Fruit fly (Drosophila melanogaster) whole organism, adult: ENCODE measurements around the gene CG42258.

Experiments
- CG11617 ChIP-seq: fragments of 200-800 bp; sonication (Bioruptor generic); optimal IDR thresholded peaks from 2 replicates; lab custom pipeline; 2017; ENCODE audit warnings: mild to moderate bottlenecking, missing biosample characterization, missing genetic modification reagents, missing genetic modification characterization
- CG12768 ChIP-seq: fragments of 200-800 bp; sonication (Bioruptor generic); optimal IDR thresholded peaks from 2 replicates; lab custom pipeline; 2017; ENCODE audit warnings: missing biosample characterization, missing genetic modification characterization, mild to moderate bottlenecking, moderate library complexity, missing genetic modification reagents
- CG14711 ChIP-seq: fragments of 200-800 bp; sonication (Bioruptor generic); optimal IDR thresholded peaks from 2 replicates; lab custom pipeline; 2018; ENCODE audit warnings: missing biosample characterization, mild to moderate bottlenecking, missing genetic modification characterization, moderate library complexity
- CG1620 ChIP-seq: fragments of 200-800 bp; sonication (Bioruptor generic); optimal IDR thresholded peaks from 2 replicates; lab custom pipeline; 2016; ENCODE audit warnings: missing biosample characterization, missing genetic modification characterization
- CG33017 ChIP-seq: fragments of 200-800 bp; sonication (Bioruptor generic); optimal IDR thresholded peaks from 2 replicates; lab custom pipeline; 2018; ENCODE audit warnings: missing biosample characterization, mild to moderate bottlenecking, missing genetic modification characterization, moderate library complexity
- CG5204 ChIP-seq: fragments of 200-800 bp; sonication (Bioruptor generic); optimal IDR thresholded peaks from 2 replicates; lab custom pipeline; 2016; ENCODE audit warnings: missing biosample characterization, missing genetic modification characterization
- CG7045 ChIP-seq: fragments of 200-800 bp; sonication (Bioruptor generic); optimal IDR thresholded peaks from 2 replicates; lab custom pipeline; 2017; ENCODE audit warnings: missing biosample characterization, mild to moderate bottlenecking, missing genetic modification characterization
- CG7101 ChIP-seq: fragments of 200-800 bp; sonication (Bioruptor generic); optimal IDR thresholded peaks from 2 replicates; lab custom pipeline; 2018; ENCODE audit warnings: missing biosample characterization, mild to moderate bottlenecking, missing genetic modification characterization, moderate library complexity
- Clk ChIP-seq: fragments of 200-800 bp; sonication (Bioruptor generic); optimal IDR thresholded peaks from 2 replicates; lab custom pipeline; 2017; ENCODE audit warnings: missing biosample characterization, missing genetic modification characterization
- Crg-1 ChIP-seq: fragments of 200-800 bp; sonication (Bioruptor generic); optimal IDR thresholded peaks from 2 replicates; lab custom pipeline; 2016; ENCODE audit warnings: missing biosample characterization, missing genetic modification characterization
- Hr96 ChIP-seq: fragments of 200-800 bp; sonication (Bioruptor generic); optimal IDR thresholded peaks from 2 replicates; lab custom pipeline; 2016; ENCODE audit warnings: missing biosample characterization, missing genetic modification characterization
- Mnt ChIP-seq: fragments of 200-800 bp; sonication (Bioruptor generic); optimal IDR thresholded peaks from 2 replicates; lab custom pipeline; 2016; ENCODE audit warnings: missing biosample characterization, mild to moderate bottlenecking, missing genetic modification characterization
- bab1 ChIP-seq: fragments of 200-800 bp; sonication (Bioruptor generic); optimal IDR thresholded peaks from 3 replicates; lab custom pipeline; 2019; ENCODE audit warnings: missing biosample characterization, mild to moderate bottlenecking, missing genetic modification characterization, moderate library complexity
- cic ChIP-seq: fragments of 200-800 bp; sonication (Bioruptor generic); optimal IDR thresholded peaks from 2 replicates; lab custom pipeline; 2017; ENCODE audit warnings: missing biosample characterization, mild to moderate bottlenecking, missing genetic modification characterization, moderate library complexity
- cnc ChIP-seq, 2 experiments: fragments of >200 bp; optimal IDR thresholded peaks; 2 replicates each; lab custom pipeline; 2017
- kay ChIP-seq: fragments of 200-800 bp; sonication (Bioruptor generic); peaks from one replicate; lab custom pipeline; 2016; ENCODE audit warnings: missing biosample characterization, missing genetic modification characterization, borderline replicate concordance
- ovo ChIP-seq: fragments of 200-800 bp; sonication (Bioruptor generic); optimal IDR thresholded peaks from 2 replicates; lab custom pipeline; 2016; ENCODE audit warnings: missing biosample characterization, missing genetic modification characterization
- pad ChIP-seq: fragments of 200-800 bp; sonication (Bioruptor generic); optimal IDR thresholded peaks from 3 replicates; lab custom pipeline; 2017; ENCODE audit warnings: missing biosample characterization, missing genetic modification characterization, mild to moderate bottlenecking, moderate library complexity, missing genetic modification reagents
- tj ChIP-seq: fragments of 200-800 bp; sonication (Bioruptor generic); optimal IDR thresholded peaks from 3 replicates; lab custom pipeline; 2017; ENCODE audit warnings: missing biosample characterization, mild to moderate bottlenecking, missing genetic modification characterization, moderate library complexity
- toe ChIP-seq: fragments of 200-800 bp; sonication (Bioruptor generic); optimal IDR thresholded peaks from 2 replicates; lab custom pipeline; 2016; ENCODE audit warnings: missing biosample characterization, missing genetic modification characterization

CG42258 gene

dm6 chrX:12496497-12496896, 33.2 kb downstream of the CG42258 start, which contains the start of gene Mks1:
Gene Mks1, minus strand, starts transcription at chrX:12496597.
- TF ChIP-seq CG7045 (no peak), CG14711 (tag; lab: Kevin White, UChicago) (peak; percentile 66)

DNA sequence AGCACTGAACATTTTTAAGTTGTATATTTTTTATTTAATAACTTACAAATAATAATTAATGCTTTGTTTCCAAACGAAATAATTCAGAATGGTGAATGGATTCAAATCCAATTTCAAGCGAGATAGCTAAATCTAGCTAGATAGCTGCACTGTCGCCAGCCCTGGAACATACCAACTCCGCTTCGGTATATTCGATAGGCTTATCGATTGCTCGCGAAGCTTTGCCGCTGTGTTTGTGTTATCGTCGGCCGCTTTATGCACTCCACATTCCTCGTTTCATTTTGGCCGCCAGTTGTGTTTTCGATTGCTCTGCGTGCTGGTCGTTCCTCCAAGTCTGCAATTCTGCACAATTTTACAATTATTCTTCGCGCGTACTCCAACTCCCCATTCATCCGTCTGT, 33.6 kb downstream of the CG42258 start, which contains the start of gene mdu:
Gene mdu, plus strand, starts transcription at position 259 of the 400 bp plus-strand sequence.
- TF ChIP-seq CG7045, result no peak
- TF ChIP-seq kay (GFP tag; lab: Kevin White, UChicago), result no peak
- peak; percentile 19 for TF ChIP-seq tj (GFP tag; lab: Kevin White, UChicago)
- no peak for TF ChIP-seq Clk (GFP tag; lab: Kevin White, UChicago)
- TF ChIP-seq CG11617, result no peak
- TF ChIP-seq Hr96 (GFP tag; lab: Kevin White, UChicago), result no peak
- no peak for TF ChIP-seq pad (GFP tag; lab: Kevin White, UChicago)
- TF ChIP-seq toe (GFP tag; lab: Kevin White, UChicago), result no peak
- no peak for TF ChIP-seq CG12768
- no peak for TF ChIP-seq ovo (GFP tag; lab: Kevin White, UChicago)
- TF ChIP-seq cnc (optimal IDR thresholded peaks at IDR 0.05; lab: Kevin White, UChicago), result no peak
- TF ChIP-seq CG1620, result no peak
- TF ChIP-seq bab1, result peak; percentile 40
- TF ChIP-seq Mnt (GFP tag; lab: Kevin White, UChicago), result no peak
- TF ChIP-seq cic (GFP tag; lab: Kevin White, UChicago), result no peak
- no peak for TF ChIP-seq Crg-1
- no peak for TF ChIP-seq CG33017 (tag; lab: Kevin White, UChicago)
- peak; percentile 50 for TF ChIP-seq CG14711 (tag; lab: Kevin White, UChicago)
- TF ChIP-seq CG5204 (GFP tag; lab: Kevin White, UChicago), result peak; percentile 28
- TF ChIP-seq CG7101, result no peak

DNA sequence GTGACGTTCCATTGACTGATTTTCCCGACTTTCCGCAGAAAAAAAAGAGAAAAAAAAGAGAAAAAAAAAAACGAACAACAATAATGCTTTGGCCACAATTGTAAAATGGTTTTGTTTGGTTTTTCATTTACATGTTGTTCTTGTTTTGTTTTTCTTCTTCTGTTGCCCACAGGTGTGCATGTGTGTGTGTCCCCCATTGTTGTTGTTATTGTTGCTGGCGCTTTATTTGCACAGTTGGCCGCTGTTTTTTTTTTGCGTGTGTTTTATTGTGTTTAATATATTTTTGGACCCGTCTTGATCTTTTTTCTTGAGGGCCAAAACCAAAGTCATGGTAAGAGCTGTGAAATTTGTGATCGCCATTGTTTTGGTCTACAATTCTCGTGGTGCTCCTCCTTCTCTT, 34.8 kb downstream of the CG42258 start:
- TF ChIP-seq cnc (optimal IDR thresholded peaks at IDR 0.05; lab: Kevin White, UChicago), result no peak
- TF ChIP-seq Hr96 (GFP tag; lab: Kevin White, UChicago), result no peak
- TF ChIP-seq CG33017 (tag; lab: Kevin White, UChicago), result no peak
- no peak for TF ChIP-seq cic (GFP tag; lab: Kevin White, UChicago)
- no peak for TF ChIP-seq CG5204 (GFP tag; lab: Kevin White, UChicago)
- no peak for TF ChIP-seq CG1620
- no peak for TF ChIP-seq CG11617
- no peak for TF ChIP-seq bab1
- TF ChIP-seq toe (GFP tag; lab: Kevin White, UChicago), result no peak
- TF ChIP-seq CG14711 (tag; lab: Kevin White, UChicago), result no peak
- no peak for TF ChIP-seq Mnt (GFP tag; lab: Kevin White, UChicago)
- TF ChIP-seq ovo (GFP tag; lab: Kevin White, UChicago), result no peak
- TF ChIP-seq tj (GFP tag; lab: Kevin White, UChicago), result no peak

DNA sequence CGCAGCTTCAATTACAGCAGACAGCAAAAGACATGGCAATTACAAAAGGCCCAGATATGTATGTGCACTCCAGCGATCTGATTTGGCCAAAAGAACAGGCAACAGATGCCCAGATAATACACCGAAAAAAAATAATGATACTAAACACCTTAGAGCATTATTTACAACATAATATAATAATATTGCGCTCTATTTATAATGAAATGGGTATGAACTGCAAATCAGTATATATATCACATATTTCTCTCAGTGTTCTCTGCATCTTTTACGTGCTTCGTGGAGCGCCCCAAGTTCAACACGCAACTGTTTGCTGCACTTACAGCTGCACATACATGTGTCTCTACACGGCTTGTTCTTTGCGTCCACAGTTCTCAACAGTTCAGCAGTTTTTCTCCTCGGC, 44.3 kb downstream of the CG42258 start:
- no peak for TF ChIP-seq CG14711 (tag; lab: Kevin White, UChicago)
- TF ChIP-seq Clk (GFP tag; lab: Kevin White, UChicago), result no peak
- TF ChIP-seq kay (GFP tag; lab: Kevin White, UChicago), result no peak
- no peak for TF ChIP-seq bab1
- TF ChIP-seq Hr96 (GFP tag; lab: Kevin White, UChicago), result no peak
- TF ChIP-seq ovo (GFP tag; lab: Kevin White, UChicago), result no peak
- TF ChIP-seq CG7045, result no peak
- TF ChIP-seq CG11617, result no peak
- TF ChIP-seq Mnt (GFP tag; lab: Kevin White, UChicago), result no peak
- no peak for TF ChIP-seq CG5204 (GFP tag; lab: Kevin White, UChicago)
- no peak for TF ChIP-seq CG7101
- no peak for TF ChIP-seq pad (GFP tag; lab: Kevin White, UChicago)

DNA sequence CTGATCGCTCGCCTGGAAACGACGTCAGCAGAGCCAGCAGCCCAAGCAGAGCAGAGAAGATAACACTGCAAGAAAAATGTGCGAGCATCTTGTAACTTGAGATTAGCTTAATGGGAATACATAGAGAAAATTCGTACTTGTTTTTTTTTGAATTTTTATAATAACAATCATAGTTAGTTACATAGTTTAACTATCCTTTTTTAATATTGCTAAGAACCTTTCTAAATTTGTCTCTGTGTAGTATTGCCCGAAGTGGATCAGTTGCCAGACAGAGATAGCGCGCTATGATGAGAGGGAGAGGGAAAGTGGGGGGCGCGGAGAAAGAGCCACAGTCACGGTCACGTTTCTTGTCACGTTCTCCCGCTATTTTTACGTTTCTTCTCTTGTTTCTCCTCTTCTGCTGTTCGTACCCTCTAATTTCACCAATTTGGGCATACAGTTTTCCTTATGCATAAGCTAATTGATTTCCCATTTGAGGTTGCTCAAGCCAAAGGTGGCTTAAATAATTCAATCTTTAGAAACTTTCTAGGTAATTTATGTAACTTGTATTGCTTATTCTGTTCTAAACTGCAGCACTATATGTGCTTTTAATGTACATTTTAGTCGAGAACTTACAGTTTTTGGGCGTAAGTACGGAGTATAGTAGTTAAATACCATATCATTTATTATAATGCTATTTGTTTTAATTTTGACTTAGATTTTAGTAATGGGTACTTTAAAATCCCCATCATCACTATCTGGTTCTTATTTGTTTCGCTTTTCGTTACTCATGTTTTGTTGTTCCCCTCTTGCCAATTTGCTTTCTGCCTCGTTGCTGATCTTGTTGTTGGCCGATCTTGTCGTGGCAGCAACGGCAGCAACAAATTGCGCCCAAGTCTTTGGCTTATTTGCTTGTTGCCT, 47.7 kb downstream of the CG42258 start:
- no peak for TF ChIP-seq cnc (optimal IDR thresholded peaks at IDR 0.05; lab: Kevin White, UChicago)
- TF ChIP-seq pad (GFP tag; lab: Kevin White, UChicago), result peak; percentile 61
- no peak for TF ChIP-seq kay (GFP tag; lab: Kevin White, UChicago)
- TF ChIP-seq CG7045, result peak; percentile 7
- TF ChIP-seq toe (GFP tag; lab: Kevin White, UChicago), result no peak
- peak; percentile 42 for TF ChIP-seq CG11617
- TF ChIP-seq CG1620, result peak; percentile 61
- no peak for TF ChIP-seq ovo (GFP tag; lab: Kevin White, UChicago)
- peak; percentile 56 for TF ChIP-seq tj (GFP tag; lab: Kevin White, UChicago)
- TF ChIP-seq Clk (GFP tag; lab: Kevin White, UChicago), result no peak
- TF ChIP-seq Hr96 (GFP tag; lab: Kevin White, UChicago), result peak; percentile 33
- peak; percentile 55 for TF ChIP-seq Crg-1
- peak; percentile 17 for TF ChIP-seq CG33017 (tag; lab: Kevin White, UChicago)
- TF ChIP-seq Mnt (GFP tag; lab: Kevin White, UChicago), result no peak
- TF ChIP-seq CG5204 (GFP tag; lab: Kevin White, UChicago), result peak; percentile 21
- peak; percentile 80 for TF ChIP-seq CG14711 (tag; lab: Kevin White, UChicago)
- peak; percentile 94 for TF ChIP-seq bab1
- TF ChIP-seq CG7101, result peak; percentile 72
- no peak for TF ChIP-seq CG12768
- no peak for TF ChIP-seq cic (GFP tag; lab: Kevin White, UChicago)
